Fruit fly (Drosophila melanogaster) whole organism, pupa: ENCODE measurements around the gene CG16711.

Experiments used
- CG10348 ChIP-seq: fragments of 200-800 bp; sonication (Bioruptor generic); IDR thresholded peaks from 2 replicates; pipeline ENCODE4 v1.3.6; 2022; ENCODE audit warnings: missing biosample characterization, missing genetic modification characterization
- CG12605 ChIP-seq: fragments of 200-800 bp; sonication (Bioruptor generic); IDR thresholded peaks from 2 replicates; pipeline ENCODE4 v1.3.6; 2022; ENCODE audit warnings: missing biosample characterization, missing genetic modification characterization
- CG13204 ChIP-seq: fragments of 200-800 bp; sonication (Bioruptor generic); optimal IDR thresholded peaks from 2 replicates; lab custom pipeline; 2018; ENCODE audit warnings: missing biosample characterization, mild to moderate bottlenecking, missing genetic modification characterization, moderate library complexity
- CG14655 ChIP-seq: fragments of 200-800 bp; sonication (Bioruptor generic); optimal IDR thresholded peaks from 3 replicates; lab custom pipeline; 2017; ENCODE audit warnings: mild to moderate bottlenecking, missing biosample characterization, missing genetic modification reagents, missing genetic modification characterization
- CG15710 ChIP-seq: fragments of 200-800 bp; sonication (Bioruptor generic); optimal IDR thresholded peaks from 2 replicates; lab custom pipeline; 2018; ENCODE audit warnings: missing biosample characterization, mild to moderate bottlenecking, missing genetic modification characterization, moderate library complexity
- CG17806 ChIP-seq: fragments of 200-800 bp; sonication (Bioruptor generic); optimal IDR thresholded peaks from 2 replicates; lab custom pipeline; 2018; ENCODE audit warnings: missing biosample characterization, mild to moderate bottlenecking, missing genetic modification characterization, moderate library complexity
- CG32121 ChIP-seq: fragments of 200-800 bp; sonication (Bioruptor generic); IDR thresholded peaks from 2 replicates; pipeline ENCODE4 v1.3.6; 2022; ENCODE audit warnings: missing biosample characterization, missing genetic modification characterization
- CG34367 ChIP-seq: fragments of 200-800 bp; sonication (Bioruptor generic); optimal IDR thresholded peaks from 2 replicates; lab custom pipeline; 2018; ENCODE audit warnings: missing biosample characterization, mild to moderate bottlenecking, missing genetic modification characterization
- CG4496 ChIP-seq: fragments of 200-800 bp; sonication (Bioruptor generic); IDR thresholded peaks from 3 replicates; pipeline ENCODE4 v1.3.6; 2022; ENCODE audit warnings: missing biosample characterization, missing genetic modification characterization
- CG8159 ChIP-seq: fragments of 200-800 bp; sonication (Bioruptor generic); optimal IDR thresholded peaks from 3 replicates; lab custom pipeline; 2018; ENCODE audit warnings: missing biosample characterization, mild to moderate bottlenecking, missing genetic modification characterization, moderate library complexity
- CG8301 ChIP-seq: fragments of 200-800 bp; sonication (Bioruptor generic); optimal IDR thresholded peaks from 2 replicates; lab custom pipeline; 2018; ENCODE audit warnings: missing biosample characterization, mild to moderate bottlenecking, missing genetic modification characterization
- CG9948 ChIP-seq: fragments of 200-800 bp; sonication (Bioruptor generic); optimal IDR thresholded peaks from 2 replicates; lab custom pipeline; 2018; ENCODE audit warnings: missing biosample characterization, mild to moderate bottlenecking, missing genetic modification characterization, moderate library complexity
- D1 ChIP-seq: fragments of 200-800 bp; sonication (Bioruptor generic); optimal IDR thresholded peaks from 2 replicates; lab custom pipeline; 2018; ENCODE audit warnings: missing biosample characterization, mild to moderate bottlenecking, missing genetic modification characterization, moderate library complexity
- EcR ChIP-seq: fragments of 200-800 bp; sonication (Bioruptor generic); optimal IDR thresholded peaks from 3 replicates; lab custom pipeline; 2019; ENCODE audit warnings: missing biosample characterization, missing genetic modification characterization, mild to moderate bottlenecking, moderate library complexity, missing genetic modification reagents
- Ets98B ChIP-seq: fragments of 200-800 bp; sonication (Bioruptor generic); IDR thresholded peaks from 2 replicates; pipeline ENCODE4 v1.3.6; 2022; ENCODE audit warnings: missing biosample characterization, missing genetic modification characterization
- Pif1A ChIP-seq: fragments of 200-800 bp; sonication (Bioruptor generic); optimal IDR thresholded peaks from 3 replicates; lab custom pipeline; 2016; ENCODE audit warnings: missing biosample characterization, missing genetic modification characterization
- Pif1B ChIP-seq: fragments of 200-800 bp; sonication (Bioruptor generic); optimal IDR thresholded peaks from 3 replicates; lab custom pipeline; 2016; ENCODE audit warnings: missing biosample characterization, missing genetic modification characterization
- Snoo ChIP-seq: fragments of 200-800 bp; sonication (Bioruptor generic); optimal IDR thresholded peaks from 3 replicates; lab custom pipeline; 2017; ENCODE audit warnings: missing biosample characterization, mild to moderate bottlenecking, missing genetic modification characterization, inconsistent platforms
- fd96Ca ChIP-seq: fragments of 200-800 bp; sonication (Bioruptor generic); IDR thresholded peaks from 3 replicates; pipeline ENCODE4 v1.3.6; 2022; ENCODE audit warnings: missing biosample characterization, missing genetic modification characterization
- gl ChIP-seq: fragments of 200-800 bp; sonication (Bioruptor generic); optimal IDR thresholded peaks from 2 replicates; lab custom pipeline; 2018; ENCODE audit warnings: missing biosample characterization, mild to moderate bottlenecking, missing genetic modification characterization
- rn ChIP-seq: fragments of 200-800 bp; sonication (Bioruptor generic); IDR thresholded peaks from 2 replicates; pipeline ENCODE4 v1.3.6; 2022; ENCODE audit warnings: missing biosample characterization, missing genetic modification characterization

CG16711 gene

dm6 chr3L:9689809-9690208 is 14.3 kb upstream of the CG16711 start:
- TF ChIP-seq CG8301 (tag; lab: Kevin White, UChicago) (no peak), CG4496 (no peak), CG10348 (GFP tag; lab: Robert Waterston, UW) (no peak), Snoo (tag; lab: Kevin White, UChicago) (no peak), Ets98B (no peak), D1 (no peak), CG9948 (tag; lab: Kevin White, UChicago) (no peak)

DNA sequence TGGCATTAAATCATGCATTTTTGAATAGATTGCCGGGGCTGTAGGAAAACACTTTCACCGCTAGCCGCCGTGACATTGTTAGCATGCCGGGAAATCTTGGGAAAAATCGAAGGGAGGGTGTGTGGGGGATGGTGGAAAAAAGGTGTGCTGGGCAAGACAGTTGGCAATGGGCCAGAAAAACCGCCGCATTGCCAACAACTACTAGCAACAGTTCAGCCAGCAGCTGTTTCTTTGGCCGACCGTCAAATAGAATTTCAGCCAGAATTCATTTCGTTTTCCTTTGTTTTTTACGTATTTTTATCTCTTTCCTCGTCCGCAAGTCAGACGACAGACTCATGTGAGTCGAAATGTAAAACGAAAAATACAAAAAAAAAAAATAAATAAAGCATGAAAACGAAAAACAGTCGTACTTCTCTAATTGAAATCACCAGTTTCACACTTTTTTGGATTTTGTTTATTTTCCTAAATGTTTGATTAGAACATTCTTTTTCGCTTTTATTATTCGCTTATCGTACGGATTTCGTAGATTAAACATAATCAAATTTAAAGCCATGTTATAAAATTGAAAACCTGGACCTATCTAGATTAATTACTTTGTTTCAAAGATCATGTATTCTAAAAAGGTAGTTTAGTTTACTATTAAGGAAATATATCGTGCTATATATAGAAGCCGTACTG is 13.2 kb upstream of the CG16711 start:
- TF ChIP-seq CG32121 (peak; percentile 91), CG12605 (GFP tag; lab: Robert Waterston, UW) (0 out of 2 replicates have a peak, but pooled peaks have one; percentile 22), CG9948 (tag; lab: Kevin White, UChicago) (no peak), CG4496 (peak; percentile 37; the same call in 1 of the 3 replicates), CG14655 (GFP tag; lab: Kevin White, UChicago) (peak; percentile 26), CG15710 (tag; lab: Kevin White, UChicago) (no peak), EcR (GFP tag; lab: Kevin White, UChicago) (no peak), fd96Ca (GFP tag; lab: Robert Waterston, UW) (no peak), CG8159 (tag; lab: Kevin White, UChicago) (no peak), CG13204 (GFP tag; lab: Kevin White, UChicago) (no peak), CG34367 (tag; lab: Kevin White, UChicago) (no peak), rn (GFP tag; lab: Robert Waterston, UW) (no peak), CG8301 (tag; lab: Kevin White, UChicago) (peak; percentile 19), Snoo (tag; lab: Kevin White, UChicago) (peak; percentile 9)

- TF ChIP-seq CG34367 (tag; lab: Kevin White, UChicago): no peak
- TF ChIP-seq CG8159 (tag; lab: Kevin White, UChicago): no peak
- no peak for TF ChIP-seq CG12605 (GFP tag; lab: Robert Waterston, UW)
- TF ChIP-seq EcR (GFP tag; lab: Kevin White, UChicago): no peak
- TF ChIP-seq CG17806: no peak
- no peak for TF ChIP-seq gl (tag; lab: Kevin White, UChicago)
- no peak for TF ChIP-seq Pif1B (GFP tag; lab: Kevin White, UChicago)
- TF ChIP-seq CG8301 (tag; lab: Kevin White, UChicago): no peak
- TF ChIP-seq rn (GFP tag; lab: Robert Waterston, UW): no peak
- TF ChIP-seq fd96Ca (GFP tag; lab: Robert Waterston, UW): no peak
- TF ChIP-seq CG15710 (tag; lab: Kevin White, UChicago): no peak
- no peak for TF ChIP-seq CG4496
- TF ChIP-seq Pif1A (GFP tag; lab: Kevin White, UChicago): no peak
- TF ChIP-seq CG9948 (tag; lab: Kevin White, UChicago): no peak
- TF ChIP-seq CG32121: no peak
- TF ChIP-seq Ets98B: no peak
- TF ChIP-seq CG10348 (GFP tag; lab: Robert Waterston, UW): no peak
Measured at dm6 chr3L:9691476-9691826, 12.7 kb upstream of the CG16711 start.

- TF ChIP-seq CG15710 (tag; lab: Kevin White, UChicago) (no peak), CG14655 (GFP tag; lab: Kevin White, UChicago) (no peak), gl (tag; lab: Kevin White, UChicago) (no peak), CG4496 (no peak), CG12605 (GFP tag; lab: Robert Waterston, UW) (peak; percentile 32; the same call in 1 of the 2 replicates), CG9948 (tag; lab: Kevin White, UChicago) (no peak), EcR (GFP tag; lab: Kevin White, UChicago) (peak; percentile 80), Pif1A (GFP tag; lab: Kevin White, UChicago) (no peak), fd96Ca (GFP tag; lab: Robert Waterston, UW) (no peak), CG17806 (no peak), Snoo (tag; lab: Kevin White, UChicago) (no peak), CG8301 (tag; lab: Kevin White, UChicago) (no peak), D1 (no peak), rn (GFP tag; lab: Robert Waterston, UW) (no peak), CG34367 (tag; lab: Kevin White, UChicago) (no peak), Ets98B (peak; percentile 54; the same call in 1 of the 2 replicates), CG10348 (GFP tag; lab: Robert Waterston, UW) (no peak)
Measured at dm6 chr3L:9692234-9692891, 11.8 kb upstream of the CG16711 start.

- TF ChIP-seq CG15710 (tag; lab: Kevin White, UChicago) (peak; percentile 92), Pif1B (GFP tag; lab: Kevin White, UChicago) (peak; percentile 89), Pif1A (GFP tag; lab: Kevin White, UChicago) (peak; percentile 93), CG34367 (tag; lab: Kevin White, UChicago) (peak; percentile 86), CG8159 (tag; lab: Kevin White, UChicago) (peak; percentile 95), CG9948 (tag; lab: Kevin White, UChicago) (peak; percentile 92), Ets98B (peak; percentile 39; the same call in 1 of the 2 replicates), gl (tag; lab: Kevin White, UChicago) (peak; percentile 69), CG13204 (GFP tag; lab: Kevin White, UChicago) (peak; percentile 66), fd96Ca (GFP tag; lab: Robert Waterston, UW) (peak; percentile 87; the same call in 2 of the 3 replicates), CG17806 (peak; percentile 83), D1 (peak; percentile 84), CG14655 (GFP tag; lab: Kevin White, UChicago) (peak; percentile 97), CG32121 (peak; percentile 73), EcR (GFP tag; lab: Kevin White, UChicago) (no peak), CG12605 (GFP tag; lab: Robert Waterston, UW) (no peak), rn (GFP tag; lab: Robert Waterston, UW) (peak; percentile 56; the same call in 1 of the 2 replicates), CG10348 (GFP tag; lab: Robert Waterston, UW) (peak; percentile 56; the same call in 1 of the 2 replicates), CG8301 (tag; lab: Kevin White, UChicago) (peak; percentile 94), CG4496 (peak; percentile 82), Snoo (tag; lab: Kevin White, UChicago) (peak; percentile 93)
Measured at dm6 chr3L:9692892-9693551, 11.1 kb upstream of the CG16711 start.
